Worm (Caenorhabditis elegans) whole organism, L4 larva: Measurements from ENCODE around the gene nhr-128.

Experiments
- F26F4.8 ChIP-seq: fragments of 200-800 bp; sonication (Bioruptor generic); conservative IDR thresholded peaks from 2 replicates; pipeline ENCODE4 v1.3.6; 2022; ENCODE audit warnings: missing genetic modification characterization, missing compliant biosample characterization
- R02D3.7 ChIP-seq: fragments of 150-350 bp; sonication (generic microtip); optimal IDR thresholded peaks from 3 replicates; lab custom pipeline; 2014; ENCODE audit warnings: missing biosample characterization, missing genetic modification characterization
- ama-1 ChIP-seq: fragments of 150-350 bp; optimal IDR thresholded peaks from 2 replicates; lab custom pipeline; 2014; ENCODE audit warnings: inconsistent platforms, mixed read lengths
- ceh-20 ChIP-seq: fragments of 200-800 bp; sonication (Bioruptor generic); IDR thresholded peaks from 2 replicates; pipeline ENCODE4 v1.3.6; 2022; ENCODE audit warnings: missing genetic modification reagents, missing genetic modification characterization, missing compliant biosample characterization
- ceh-32 ChIP-seq: sonication (generic microtip); optimal IDR thresholded peaks from 2 replicates; lab custom pipeline; 2016; ENCODE audit warnings: mild to moderate bottlenecking, missing genetic modification characterization, missing compliant biosample characterization; ENCODE audit not compliant: poor library complexity
- nhr-25 ChIP-seq: sonication (generic microtip); optimal IDR thresholded peaks from 2 replicates; lab custom pipeline; 2017; ENCODE audit warnings: missing genetic modification characterization, mild to moderate bottlenecking, missing compliant biosample characterization, antibody characterized with exemption, moderate library complexity, borderline replicate concordance; ENCODE audit not compliant: insufficient read depth
- nhr-28 ChIP-seq: fragments of 150-350 bp; optimal IDR thresholded peaks from 2 replicates; lab custom pipeline; 2014; ENCODE audit warnings: missing biosample characterization, missing genetic modification characterization
- snpc-4 ChIP-seq: fragments of 150-350 bp; optimal IDR thresholded peaks from 2 replicates; lab custom pipeline; 2014; ENCODE audit warnings: missing biosample characterization, missing genetic modification characterization
- spr-1 ChIP-seq: sonication (generic microtip); optimal IDR thresholded peaks from 2 replicates; lab custom pipeline; 2016; ENCODE audit warnings: mild to moderate bottlenecking, missing genetic modification characterization, missing compliant biosample characterization
- unc-62 ChIP-seq, 3 experiments: fragments of 150-350 bp in 1 of 3; sonication (generic microtip); optimal IDR thresholded peaks in 2 of 3; peaks in 1 of 3; 1 replicate in 1 of 3; 2 replicates in 2 of 3; lab custom pipeline; 2014 to 2017; ENCODE audit warnings: missing biosample characterization in 3 of 3, missing genetic modification characterization in 3 of 3, missing genetic modification reagents in 3 of 3, missing genotype in 1 of 3
- ztf-11 ChIP-seq: fragments of 150-350 bp; optimal IDR thresholded peaks from 2 replicates; lab custom pipeline; 2014; ENCODE audit warnings: missing biosample characterization, missing genetic modification characterization

ce11 chrV:2175242-2175641 is 46.6 kb upstream of the nhr-128 start, which contains the start of gene C45H4.18:
- TF ChIP-seq R02D3.7 (no peak), ceh-32 (no peak), snpc-4 (tag; lab: Kevin White, UChicago) (no peak), ama-1 (lab: Kevin White, UChicago) (no peak), F26F4.8 (GFP tag; lab: Robert Waterston, UW) (no peak), nhr-28 (tag; lab: Kevin White, UChicago) (no peak), spr-1 (tag; lab: Kevin White, UChicago) (no peak), ceh-20 (no peak), ztf-11 (no peak), unc-62 (GFP tag; optimal IDR thresholded peaks at IDR 0.05 in 1 of 2; lab: Kevin White, UChicago) (no peak), unc-62 (tag; optimal IDR thresholded peaks at IDR 0.05; lab: Kevin White, UChicago) (no peak), nhr-25 (no peak)
